Fruit fly (Drosophila melanogaster) whole organism, prepupa: ENCODE data around the gene Cp38.

ENCODE experiments used
- CG4318 ChIP-seq: fragments of 200-800 bp; sonication (Bioruptor generic); optimal IDR thresholded peaks from 3 replicates; lab custom pipeline; 2017; ENCODE audit warnings: missing biosample characterization, mild to moderate bottlenecking, missing genetic modification characterization
- OdsH ChIP-seq: fragments of 200-800 bp; sonication (Bioruptor generic); optimal IDR thresholded peaks from 3 replicates; lab custom pipeline; 2016; ENCODE audit warnings: missing biosample characterization, missing genetic modification characterization
- svp ChIP-seq: fragments of 200-800 bp; sonication (Bioruptor generic); peaks from one replicate; lab custom pipeline; 2016; ENCODE audit warnings: missing biosample characterization, missing genetic modification characterization

DNA sequence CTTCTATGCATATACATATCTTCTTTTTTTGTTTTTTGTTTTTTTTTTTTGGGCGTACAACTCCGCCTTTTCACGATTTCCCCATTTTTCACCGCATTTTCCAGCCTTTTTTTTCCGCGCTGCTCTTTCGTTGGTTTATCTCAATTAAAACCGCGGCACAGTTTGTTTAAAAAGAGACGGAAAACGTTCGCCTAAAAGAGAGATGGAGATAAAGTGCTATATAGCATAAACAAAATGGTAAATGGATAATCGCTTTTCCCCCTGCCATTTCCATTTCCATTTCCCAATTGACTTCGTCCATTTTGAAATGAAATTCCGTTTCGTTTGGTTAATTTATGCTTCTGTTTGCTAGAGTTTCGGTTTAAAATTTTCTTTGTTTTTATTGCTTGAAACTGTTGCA lies 34.5 kb upstream of the Cp38 start:
- no peak for TF ChIP-seq OdsH (GFP tag; lab: Kevin White, UChicago)
- TF ChIP-seq CG4318 (GFP tag; lab: Kevin White, UChicago) = no peak
- no peak for TF ChIP-seq svp (GFP tag; lab: Kevin White, UChicago)
